Fruit fly (Drosophila melanogaster) whole organism: ENCODE data around the gene CG16719.

Source experiments
- EcR ChIP-seq, 2 experiments: fragments of >200 bp; optimal IDR thresholded peaks; 2 replicates each; lab custom pipeline; 2017; ENCODE audit warnings: missing biosample characterization in 2 of 2, missing genetic modification characterization in 2 of 2, missing genetic modification reagents in 2 of 2
- usp ChIP-seq: fragments of >200 bp; optimal IDR thresholded peaks from 2 replicates; lab custom pipeline; 2017; ENCODE audit warnings: missing biosample characterization, missing genetic modification characterization, mixed read lengths

- no peak for TF ChIP-seq usp (GFP tag; lab: Kevin White, UChicago)
- TF ChIP-seq EcR (GFP tag; optimal IDR thresholded peaks at IDR 0.05; lab: Kevin White, UChicago): no peak
These were observed 13.6 kb upstream of the CG16719 start for dm6 chr3L:9671372-9671771.
